Fruit fly (Drosophila melanogaster): ENCODE results near the gene Cyp4s3.

Cyp4s3 gene

DNA sequence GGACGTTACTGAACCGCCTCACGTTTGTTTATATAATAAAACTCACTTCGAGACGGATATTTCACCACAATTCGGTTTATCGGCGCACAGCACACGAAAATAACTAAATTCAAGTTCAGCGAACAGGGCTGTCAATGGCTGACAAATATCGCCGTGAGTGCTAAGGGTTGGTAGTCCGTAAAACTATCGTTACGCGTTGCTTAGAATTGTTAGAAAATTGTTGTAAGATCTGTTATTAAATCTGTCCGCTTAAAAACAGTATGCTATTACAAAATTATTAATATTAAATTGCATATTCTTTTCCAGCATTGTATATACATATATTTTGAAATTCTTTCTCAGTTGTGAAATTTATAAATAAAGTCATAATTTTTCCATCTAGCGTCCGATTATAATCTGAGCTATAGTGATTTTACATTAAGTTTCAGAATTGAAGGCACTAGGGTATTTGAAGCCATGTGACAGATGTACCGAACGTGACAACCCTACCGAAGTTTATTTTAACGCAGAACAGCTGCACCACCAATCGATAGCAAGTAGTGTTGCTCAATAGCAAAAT is 31.7 kb downstream of the Cyp4s3 start, which contains the start of gene Cox17 (continued):
- TF ChIP-seq CG6854 (GFP tag; optimal IDR thresholded peaks at IDR 0.05) (no peak), cyc (GFP tag; optimal IDR thresholded peaks at IDR 0.05) (peak; percentile 83), Blimp-1 (GFP tag; optimal IDR thresholded peaks at IDR 0.05) (peak; percentile 58), Sox102F (GFP tag; optimal IDR thresholded peaks at IDR 0.05) (peak; percentile 74), Sox15 (GFP tag; optimal IDR thresholded peaks at IDR 0.05) (peak; percentile 84), Gug (GFP tag; IDR thresholded peaks at IDR 0.05) (peak; percentile 10; the same call in 1 of the 2 replicates), CG10669 (GFP tag; optimal IDR thresholded peaks at IDR 0.05) (peak; percentile 67), Ets96B (tag; optimal IDR thresholded peaks at IDR 0.05) (peak; percentile 68), Hr39 (GFP tag; optimal IDR thresholded peaks at IDR 0.05) (peak; percentile 76), CG34406 (GFP tag; optimal IDR thresholded peaks at IDR 0.05) (peak; percentile 78), CG11294 (GFP tag; IDR thresholded peaks at IDR 0.05) (peak; percentile 60; the same call in 1 of the 2 replicates), vri (GFP tag; optimal IDR thresholded peaks at IDR 0.05) (peak; percentile 64), CG16779 (tag; optimal IDR thresholded peaks at IDR 0.05) (peak; percentile 15), CG15336 (GFP tag; IDR thresholded peaks at IDR 0.05) (peak; percentile 56), CG6163 (GFP tag; IDR thresholded peaks at IDR 0.05) (0 out of 3 replicates have a peak, but pooled peaks have one; percentile 42), Lpt (GFP tag; optimal IDR thresholded peaks at IDR 0.05) (peak; percentile 68), OdsH (GFP tag; optimal IDR thresholded peaks at IDR 0.05) (peak; percentile 84), CG10631 (GFP tag; optimal IDR thresholded peaks at IDR 0.05) (peak; percentile 85), CG4318 (GFP tag; optimal IDR thresholded peaks at IDR 0.05) (peak; percentile 75)

DNA sequence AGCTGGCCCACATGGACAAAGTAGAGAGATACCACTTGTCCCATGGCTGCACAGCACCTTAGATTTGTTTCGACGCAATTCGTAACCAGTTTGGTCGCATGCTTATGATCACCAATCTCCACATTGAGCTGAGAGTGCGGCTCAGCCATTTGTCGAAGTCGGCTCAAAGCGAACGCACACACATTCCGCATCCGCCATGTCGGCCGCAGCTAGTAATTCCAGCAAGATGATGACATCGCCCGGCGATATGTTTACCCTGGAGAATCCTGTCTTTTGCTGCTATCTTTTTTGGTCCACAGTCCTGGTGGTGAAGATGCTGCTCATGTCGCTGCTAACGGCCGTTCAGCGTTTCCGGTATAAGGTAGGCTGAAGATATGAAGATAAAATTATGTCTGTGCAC is 33.7 kb downstream of the Cyp4s3 start, which contains the start of gene CG33178:
CG33178 (plus strand) TSS at position 147 of the 400 bp plus-strand sequence.
- no peak for TF ChIP-seq fkh (GFP tag; optimal IDR thresholded peaks at IDR 0.05)
- no peak for TF ChIP-seq CG10631 (GFP tag; optimal IDR thresholded peaks at IDR 0.05)
- TF ChIP-seq Eip93F (GFP tag; optimal IDR thresholded peaks at IDR 0.05), result no peak
- TF ChIP-seq eg (GFP tag; IDR thresholded peaks at IDR 0.05), result peak; percentile 16; the same call in 1 of the 3 replicates

DNA sequence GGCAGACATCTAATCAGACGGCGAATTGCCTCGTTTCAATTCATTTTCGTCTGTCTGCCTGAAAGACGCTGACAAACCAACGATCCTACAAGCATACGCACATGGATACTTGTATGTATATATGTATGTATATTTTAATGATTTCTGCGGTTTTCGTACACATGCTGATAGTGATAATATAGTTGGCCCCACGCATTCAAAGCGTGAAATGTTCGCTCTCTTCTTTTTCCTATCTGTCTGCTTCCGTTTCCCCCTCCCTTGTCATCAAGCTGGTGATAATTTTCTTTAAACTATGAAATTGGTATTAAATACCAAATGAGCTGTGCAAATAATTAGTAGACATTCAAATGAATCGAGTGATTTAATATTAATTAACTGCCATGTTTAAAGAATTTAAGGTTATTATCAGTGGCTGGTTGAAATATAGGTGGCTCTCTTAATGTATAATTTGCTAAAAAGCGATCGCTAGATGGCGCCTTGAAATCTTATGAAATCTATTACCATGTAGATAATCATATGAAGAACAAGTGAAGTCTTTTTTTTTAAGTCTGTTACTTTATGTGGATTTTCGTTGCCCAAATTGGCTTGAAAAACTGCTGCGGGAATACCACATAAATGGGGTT is 35.5 kb downstream of the Cyp4s3 start, which contains the start of gene CG33177:
CG33177 (plus strand) TSS at position 588 of the 623 bp plus-strand sequence.
- no peak for TF ChIP-seq Gug (GFP tag; IDR thresholded peaks at IDR 0.05)
- peak; percentile 29 for TF ChIP-seq esn (GFP tag; optimal IDR thresholded peaks at IDR 0.05)
- no peak for TF ChIP-seq CG11762 (GFP tag; optimal IDR thresholded peaks at IDR 0.05; ENCODE audit: insufficient read depth)
- peak; percentile 5 for TF ChIP-seq Met (GFP tag; optimal IDR thresholded peaks at IDR 0.05)
- peak; percentile 36 for TF ChIP-seq cyc (GFP tag; optimal IDR thresholded peaks at IDR 0.05)
- peak; percentile 25 for TF ChIP-seq fkh (GFP tag; optimal IDR thresholded peaks at IDR 0.05)
- TF ChIP-seq svp (GFP tag), result peak; percentile 69
- TF ChIP-seq vri (GFP tag; optimal IDR thresholded peaks at IDR 0.05), result peak; percentile 37
- no peak for TF ChIP-seq CG6163 (GFP tag; IDR thresholded peaks at IDR 0.05)
- TF ChIP-seq Eip78C (GFP tag), result peak; percentile 45
- peak; percentile 42 for TF ChIP-seq Hr39 (GFP tag; optimal IDR thresholded peaks at IDR 0.05)
- peak; percentile 17 for TF ChIP-seq lz (GFP tag; optimal IDR thresholded peaks at IDR 0.05)
- TF ChIP-seq CG11294 (GFP tag; IDR thresholded peaks at IDR 0.05), result no peak
- TF ChIP-seq CG31627 (GFP tag; optimal IDR thresholded peaks at IDR 0.05), result peak; percentile 52
- peak; percentile 12 for TF ChIP-seq topi (GFP tag; optimal IDR thresholded peaks at IDR 0.05)
- TF ChIP-seq pdm3 (GFP tag; optimal IDR thresholded peaks at IDR 0.05), result peak; percentile 18

DNA sequence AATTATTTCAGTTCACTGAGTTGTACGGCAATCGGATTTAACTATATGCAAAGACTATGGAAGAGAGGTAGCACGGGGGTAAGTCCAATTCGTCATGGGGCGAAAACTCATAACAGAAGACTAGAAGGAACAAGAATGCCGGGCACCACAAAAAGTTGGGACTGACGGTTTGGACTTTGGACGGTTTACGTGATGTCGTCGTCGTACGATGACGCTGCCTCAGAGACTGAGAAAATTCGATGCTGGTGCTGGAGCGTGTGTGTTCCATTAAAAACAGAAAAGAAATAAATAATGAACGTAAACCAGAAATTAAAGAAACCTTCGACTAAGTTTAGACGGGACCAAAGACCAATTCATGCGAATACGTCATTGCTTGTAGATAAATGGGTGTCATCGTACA is 36.4 kb downstream of the Cyp4s3 start:
- TF ChIP-seq CG1621 (tag; optimal IDR thresholded peaks at IDR 0.05) (peak; percentile 19), vri (GFP tag; optimal IDR thresholded peaks at IDR 0.05) (no peak), CG15336 (GFP tag; IDR thresholded peaks at IDR 0.05) (no peak; the same call in 1 of the 2 replicates), CG6854 (GFP tag; optimal IDR thresholded peaks at IDR 0.05) (peak; percentile 1), lz (GFP tag; optimal IDR thresholded peaks at IDR 0.05) (no peak), ss (GFP tag; optimal IDR thresholded peaks at IDR 0.05) (peak; percentile 80 to 83), CG3919 (GFP tag; optimal IDR thresholded peaks at IDR 0.05) (peak; percentile 9), Eip75B (GFP tag; optimal IDR thresholded peaks at IDR 0.05) (no peak), CG8632 (GFP tag; optimal IDR thresholded peaks at IDR 0.05) (no peak), cyc (GFP tag; optimal IDR thresholded peaks at IDR 0.05) (no peak), spab (GFP tag; optimal IDR thresholded peaks at IDR 0.05) (peak; percentile 27), eg (GFP tag; IDR thresholded peaks at IDR 0.05) (0 out of 3 replicates have a peak, but pooled peaks have one; percentile 9), Hr39 (GFP tag; optimal IDR thresholded peaks at IDR 0.05) (no peak), Eip78C (GFP tag) (no peak), CG6808 (GFP tag; optimal IDR thresholded peaks at IDR 0.05) (peak; percentile 81), CG9139 (GFP tag; optimal IDR thresholded peaks at IDR 0.05) (peak; percentile 74), CG8119 (GFP tag; IDR thresholded peaks at IDR 0.05) (peak; percentile 25; the same call in 1 of the 3 replicates), CG6276 (GFP tag; optimal IDR thresholded peaks at IDR 0.05) (peak; percentile 48), CG7368 (GFP tag; optimal IDR thresholded peaks at IDR 0.05) (no peak), salr (GFP tag; optimal IDR thresholded peaks at IDR 0.05) (peak in 1 of 2 experiments; percentile 10)
